Worm (Caenorhabditis elegans) whole organism, L2 larva: Measurements from ENCODE around the gene acds-10.

Source experiments
- C34F6.9 ChIP-seq: fragments of 150-350 bp; optimal IDR thresholded peaks from 2 replicates; lab custom pipeline; 2014; ENCODE audit warnings: missing biosample characterization, missing genetic modification characterization
- F13H6.1 ChIP-seq: sonication (generic microtip); optimal IDR thresholded peaks from 2 replicates; lab custom pipeline; 2016; ENCODE audit warnings: missing genetic modification characterization, missing compliant biosample characterization
- R02D3.7 ChIP-seq: fragments of 150-350 bp; optimal IDR thresholded peaks from 2 replicates; lab custom pipeline; 2014; ENCODE audit warnings: missing biosample characterization, missing genetic modification characterization
- Y55F3AM.14 ChIP-seq: fragments of 200-800 bp; sonication (Bioruptor generic); optimal IDR thresholded peaks from 2 replicates; lab custom pipeline; 2018; ENCODE audit warnings: mild to moderate bottlenecking, missing genetic modification characterization, missing compliant biosample characterization
- ZK546.5 ChIP-seq: sonication (generic microtip); optimal IDR thresholded peaks from 2 replicates; lab custom pipeline; 2017; ENCODE audit warnings: missing biosample characterization, missing genetic modification characterization
- alr-1 ChIP-seq: fragments of 150-350 bp; optimal IDR thresholded peaks from 2 replicates; lab custom pipeline; 2014; ENCODE audit warnings: missing biosample characterization, missing genetic modification characterization
- aly-2 ChIP-seq: fragments of 150-350 bp; optimal IDR thresholded peaks from 2 replicates; lab custom pipeline; 2014; ENCODE audit warnings: missing biosample characterization, missing genetic modification characterization
- ama-1 ChIP-seq: fragments of 150-350 bp; optimal IDR thresholded peaks from 2 replicates; lab custom pipeline; 2018; ENCODE audit warnings: inconsistent platforms
- blmp-1 ChIP-seq: sonication (generic microtip); optimal IDR thresholded peaks from 2 replicates; lab custom pipeline; 2017; ENCODE audit warnings: missing genetic modification characterization, mild to moderate bottlenecking, missing compliant biosample characterization, antibody characterized with exemption, moderate library complexity; ENCODE audit not compliant: insufficient read depth
- ceh-16 ChIP-seq: fragments of 150-350 bp; optimal IDR thresholded peaks from 2 replicates; lab custom pipeline; 2014; ENCODE audit warnings: missing biosample characterization, missing genetic modification characterization
- crh-2 ChIP-seq: sonication (generic microtip); optimal IDR thresholded peaks from 2 replicates; lab custom pipeline; 2017; ENCODE audit warnings: missing biosample characterization, missing genetic modification characterization
- dmd-4 ChIP-seq: sonication (generic microtip); optimal IDR thresholded peaks from 2 replicates; lab custom pipeline; 2017; ENCODE audit warnings: missing biosample characterization, missing genetic modification characterization
- egl-27 ChIP-seq: sonication (generic microtip); optimal IDR thresholded peaks from 3 replicates; lab custom pipeline; 2017; ENCODE audit warnings: missing biosample characterization, missing genetic modification reagents, missing genetic modification characterization
- elt-3 ChIP-seq: sonication (generic microtip); optimal IDR thresholded peaks from 2 replicates; lab custom pipeline; 2017; ENCODE audit warnings: missing biosample characterization, missing genetic modification characterization
- fos-1 ChIP-seq: fragments of 150-350 bp; optimal IDR thresholded peaks from 2 replicates; lab custom pipeline; 2014; ENCODE audit warnings: missing biosample characterization, missing genetic modification characterization
- gmeb-1 ChIP-seq: fragments of 150-350 bp; optimal IDR thresholded peaks from 2 replicates; lab custom pipeline; 2014; ENCODE audit warnings: missing biosample characterization, missing genetic modification characterization
- lin-13 ChIP-seq: fragments of 150-350 bp; optimal IDR thresholded peaks from 2 replicates; lab custom pipeline; 2014; ENCODE audit warnings: missing biosample characterization, missing genetic modification reagents, missing genetic modification characterization
- lin-39 ChIP-seq: fragments of 150-350 bp; optimal IDR thresholded peaks from 2 replicates; lab custom pipeline; 2014; ENCODE audit warnings: missing biosample characterization, missing genetic modification reagents, missing genetic modification characterization
- lsy-2 ChIP-seq, 2 experiments: fragments of 150-350 bp in 1 of 2; sonication (generic microtip) in 1 of 2; optimal IDR thresholded peaks; 2 replicates each; lab custom pipeline; 2014 to 2017; ENCODE audit warnings: missing biosample characterization in 2 of 2, missing genetic modification characterization in 2 of 2
- mab-5 ChIP-seq: fragments of 150-350 bp; optimal IDR thresholded peaks from 2 replicates; lab custom pipeline; 2014; ENCODE audit warnings: missing biosample characterization, missing genetic modification characterization
- mbf-1 ChIP-seq: sonication (generic microtip); optimal IDR thresholded peaks from 2 replicates; lab custom pipeline; 2017; ENCODE audit warnings: missing biosample characterization, missing genetic modification characterization
- mdl-1 ChIP-seq, 2 experiments: fragments of 150-350 bp in 1 of 2; sonication (generic microtip) in 1 of 2; optimal IDR thresholded peaks; 2 replicates each; lab custom pipeline; 2017; ENCODE audit warnings: missing biosample characterization in 2 of 2, missing genetic modification characterization in 2 of 2
- nhr-10 ChIP-seq: sonication (generic microtip); optimal IDR thresholded peaks from 2 replicates; lab custom pipeline; 2017; ENCODE audit warnings: missing biosample characterization, missing genetic modification characterization
- nhr-12 ChIP-seq: fragments of 150-350 bp; optimal IDR thresholded peaks from 2 replicates; lab custom pipeline; 2014; ENCODE audit warnings: missing biosample characterization, missing genetic modification characterization
- nhr-129 ChIP-seq: fragments of 150-350 bp; optimal IDR thresholded peaks from 2 replicates; lab custom pipeline; 2014; ENCODE audit warnings: missing biosample characterization, missing genetic modification characterization
- nhr-21 ChIP-seq: fragments of 150-350 bp; optimal IDR thresholded peaks from 2 replicates; lab custom pipeline; 2014; ENCODE audit warnings: missing biosample characterization, missing genetic modification characterization
- nhr-23 ChIP-seq: fragments of 150-350 bp; optimal IDR thresholded peaks from 2 replicates; lab custom pipeline; 2014; ENCODE audit warnings: missing biosample characterization, missing genetic modification reagents, missing genetic modification characterization
- nhr-237 ChIP-seq: fragments of 150-350 bp; optimal IDR thresholded peaks from 2 replicates; lab custom pipeline; 2014; ENCODE audit warnings: missing biosample characterization, missing genetic modification characterization
- nhr-25 ChIP-seq: fragments of 150-350 bp; sonication (generic microtip); optimal IDR thresholded peaks from 3 replicates; lab custom pipeline; 2014; ENCODE audit warnings: missing biosample characterization, missing genetic modification characterization
- nhr-6 ChIP-seq: fragments of 150-350 bp; optimal IDR thresholded peaks from 2 replicates; lab custom pipeline; 2014; ENCODE audit warnings: missing biosample characterization, missing genetic modification characterization
- nhr-77 ChIP-seq: fragments of 150-350 bp; optimal IDR thresholded peaks from 2 replicates; lab custom pipeline; 2014; ENCODE audit warnings: missing biosample characterization, missing genetic modification characterization
- peb-1 ChIP-seq: fragments of 150-350 bp; optimal IDR thresholded peaks from 2 replicates; lab custom pipeline; 2014; ENCODE audit warnings: missing biosample characterization, missing genetic modification characterization
- sem-4 ChIP-seq: fragments of 150-350 bp; optimal IDR thresholded peaks from 2 replicates; lab custom pipeline; 2014; ENCODE audit warnings: missing biosample characterization, missing genetic modification reagents, missing genetic modification characterization
- sma-9 ChIP-seq, 2 experiments: fragments of 150-350 bp in 1 of 2; sonication (generic microtip) in 1 of 2; optimal IDR thresholded peaks; 2 replicates each; lab custom pipeline; 2014 to 2016; ENCODE audit warnings: missing genetic modification characterization in 2 of 2, mild to moderate bottlenecking in 1 of 2, missing biosample characterization in 1 of 2, missing compliant biosample characterization in 1 of 2, missing genetic modification reagents in 1 of 2, moderate library complexity in 1 of 2
- snpc-4 ChIP-seq: fragments of 150-350 bp; optimal IDR thresholded peaks from 2 replicates; lab custom pipeline; 2014; ENCODE audit warnings: missing biosample characterization, missing genetic modification characterization
- unc-39 ChIP-seq: fragments of 150-350 bp; optimal IDR thresholded peaks from 2 replicates; lab custom pipeline; 2014; ENCODE audit warnings: missing biosample characterization, missing genetic modification characterization
- zag-1 ChIP-seq: fragments of 150-350 bp; optimal IDR thresholded peaks from 2 replicates; lab custom pipeline; 2014; ENCODE audit warnings: missing biosample characterization, missing genetic modification characterization
- ztf-1 ChIP-seq: fragments of 200-800 bp; sonication (Bioruptor generic); conservative IDR thresholded peaks from 2 replicates; pipeline ENCODE4 v1.3.6; 2022; ENCODE audit warnings: missing genetic modification characterization, missing compliant biosample characterization
- ztf-11 ChIP-seq: sonication (generic microtip); optimal IDR thresholded peaks from 2 replicates; lab custom pipeline; 2017; ENCODE audit warnings: missing biosample characterization, missing genetic modification characterization
- ztf-4 ChIP-seq: fragments of 150-350 bp; optimal IDR thresholded peaks from 2 replicates; lab custom pipeline; 2014; ENCODE audit warnings: missing biosample characterization, missing genetic modification characterization

The acds-10 gene

ce11 chrV:5780713-5781360, 33.2 kb downstream of the acds-10 start, which contains the start of gene F44E7.5 (continued):
- no peak for TF ChIP-seq nhr-10 (tag; lab: Kevin White, UChicago)
- no peak for TF ChIP-seq mab-5 (tag; lab: Kevin White, UChicago)
- peak; percentile 39 for TF ChIP-seq F13H6.1 (tag; lab: Kevin White, UChicago)
- peak; percentile 70 for TF ChIP-seq lin-13 (GFP tag; lab: Kevin White, UChicago)
- TF ChIP-seq snpc-4 (tag; lab: Kevin White, UChicago): peak; percentile 40
- TF ChIP-seq peb-1 (tag; lab: Kevin White, UChicago): no peak
- TF ChIP-seq nhr-12 (tag; lab: Kevin White, UChicago): no peak
- TF ChIP-seq lin-39 (tag; lab: Kevin White, UChicago): no peak
- TF ChIP-seq ceh-16 (tag; lab: Kevin White, UChicago): no peak
- TF ChIP-seq sma-9 (GFP tag; optimal IDR thresholded peaks at IDR 0.05; lab: Kevin White, UChicago): peak; percentile 72
- TF ChIP-seq sma-9 (tag; optimal IDR thresholded peaks at IDR 0.05; lab: Kevin White, UChicago): no peak
- no peak for TF ChIP-seq zag-1
- peak; percentile 78 for TF ChIP-seq nhr-25 (tag; lab: Kevin White, UChicago)
- TF ChIP-seq alr-1 (tag; lab: Kevin White, UChicago): no peak
- peak; percentile 37 for TF ChIP-seq blmp-1 (tag; lab: Kevin White, UChicago)
- TF ChIP-seq R02D3.7 (tag; lab: Kevin White, UChicago): no peak
- TF ChIP-seq ZK546.5 (tag; lab: Kevin White, UChicago): no peak
- TF ChIP-seq gmeb-1: peak; percentile 65
- TF ChIP-seq ztf-1 (GFP tag; lab: Robert Waterston, UW): no peak
- TF ChIP-seq nhr-6 (tag; lab: Kevin White, UChicago): no peak
- peak; percentile 100 for TF ChIP-seq nhr-129
- TF ChIP-seq nhr-21 (tag; lab: Kevin White, UChicago): peak; percentile 57
- TF ChIP-seq nhr-23 (tag; lab: Kevin White, UChicago): no peak
- no peak for TF ChIP-seq ztf-4 (tag; lab: Kevin White, UChicago)

DNA sequence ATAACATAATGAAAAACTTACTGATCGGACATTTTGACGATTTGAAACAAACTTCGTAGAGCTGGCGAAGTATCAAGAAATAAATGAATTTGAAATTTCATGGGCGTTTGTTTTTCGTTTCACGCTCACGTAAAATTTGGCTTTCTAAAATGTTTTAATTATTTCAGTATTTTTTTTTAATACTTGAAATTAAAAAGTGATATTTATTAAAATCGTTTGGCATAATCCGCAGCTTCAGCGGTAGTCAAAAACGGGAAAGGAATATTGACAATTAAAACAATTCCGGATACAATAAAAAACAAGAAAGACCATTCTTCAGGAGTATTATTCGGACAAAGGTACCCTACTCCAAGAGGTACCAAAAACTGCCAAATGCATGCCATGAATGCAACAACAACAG, 35.1 kb downstream of the acds-10 start, which contains the start of gene fbxa-183:
TSS of gene fbxa-183 (minus strand) at position 101 of the 400 bp plus-strand sequence.
- TF ChIP-seq ZK546.5 (tag; lab: Kevin White, UChicago) (no peak), lsy-2 (tag; optimal IDR thresholded peaks at IDR 0.05; lab: Kevin White, UChicago) (no peak), mbf-1 (no peak), fos-1 (tag; lab: Kevin White, UChicago) (no peak), ztf-11 (tag; lab: Kevin White, UChicago) (no peak), ztf-1 (GFP tag; lab: Robert Waterston, UW) (no peak), ama-1 (lab: Kevin White, UChicago) (no peak), F13H6.1 (tag; lab: Kevin White, UChicago) (no peak), C34F6.9 (tag; lab: Kevin White, UChicago) (no peak), zag-1 (no peak), ztf-4 (tag; lab: Kevin White, UChicago) (no peak), aly-2 (tag; lab: Kevin White, UChicago) (no peak), peb-1 (tag; lab: Kevin White, UChicago) (no peak), elt-3 (tag; lab: Kevin White, UChicago) (no peak), unc-39 (no peak), snpc-4 (tag; lab: Kevin White, UChicago) (no peak), nhr-237 (no peak), alr-1 (tag; lab: Kevin White, UChicago) (no peak), crh-2 (tag; lab: Kevin White, UChicago) (no peak)

DNA sequence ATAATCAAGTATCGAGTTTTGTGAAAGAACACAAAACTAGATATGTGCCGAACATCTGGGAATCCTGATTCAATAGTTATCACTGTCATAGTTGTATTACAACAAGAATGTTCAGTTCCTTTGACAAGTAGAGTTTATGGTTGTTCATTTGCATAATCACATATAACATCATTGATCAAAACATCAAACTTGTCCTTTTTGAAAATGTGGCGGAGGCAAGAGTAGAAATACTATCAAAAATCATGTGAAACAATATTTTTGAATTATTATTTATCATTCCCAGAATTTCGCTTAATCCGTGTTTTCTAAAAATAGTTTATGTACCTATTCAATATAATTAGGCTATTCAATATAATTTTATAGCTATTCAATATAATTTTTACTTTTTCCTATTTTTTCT, 37.8 kb downstream of the acds-10 start, which contains the start of gene F44E7.7:
TSS of gene F44E7.7 (minus strand) at position 101 of the 400 bp plus-strand sequence.
- TF ChIP-seq mdl-1 (tag; optimal IDR thresholded peaks at IDR 0.05; lab: Kevin White, UChicago) (no peak), nhr-237 (no peak), nhr-129 (no peak), snpc-4 (tag; lab: Kevin White, UChicago) (no peak), alr-1 (tag; lab: Kevin White, UChicago) (no peak), egl-27 (tag; lab: Kevin White, UChicago) (no peak), nhr-77 (tag; lab: Kevin White, UChicago) (no peak), dmd-4 (no peak), F13H6.1 (tag; lab: Kevin White, UChicago) (no peak), mab-5 (tag; lab: Kevin White, UChicago) (no peak), blmp-1 (tag; lab: Kevin White, UChicago) (no peak), sma-9 (GFP tag; optimal IDR thresholded peaks at IDR 0.05; lab: Kevin White, UChicago) (no peak), sma-9 (tag; optimal IDR thresholded peaks at IDR 0.05; lab: Kevin White, UChicago) (no peak), Y55F3AM.14 (GFP tag; lab: Kevin White, UChicago) (no peak), lin-13 (GFP tag; lab: Kevin White, UChicago) (no peak), aly-2 (tag; lab: Kevin White, UChicago) (no peak), crh-2 (tag; lab: Kevin White, UChicago) (no peak), nhr-21 (tag; lab: Kevin White, UChicago) (no peak), nhr-12 (tag; lab: Kevin White, UChicago) (no peak), sem-4 (tag; lab: Kevin White, UChicago) (no peak)
- TF ChIP-seq, all 48 proteins: peak for 0
